Fruit fly (Drosophila melanogaster) whole organism, prepupa: ENCODE results near the gene Eip75B.
A peak's percentile ranks its signal among the peaks of the same experiment; 100 is the strongest.

Experiments
- CG10631 ChIP-seq: fragments of 200-800 bp; sonication (Bioruptor generic); optimal IDR thresholded peaks from 2 replicates; lab custom pipeline; 2016; ENCODE audit warnings: missing biosample characterization, missing genetic modification characterization
- CG10669 ChIP-seq: fragments of 200-800 bp; sonication (Bioruptor generic); optimal IDR thresholded peaks from 3 replicates; lab custom pipeline; 2018; ENCODE audit warnings: missing biosample characterization, mild to moderate bottlenecking, missing genetic modification characterization, moderate library complexity
- CG11294 ChIP-seq: fragments of 200-800 bp; sonication (Bioruptor generic); IDR thresholded peaks from 2 replicates; pipeline ENCODE4 v1.3.6; 2022; ENCODE audit warnings: missing biosample characterization, missing genetic modification characterization
- CG11762 ChIP-seq: fragments of 200-800 bp; sonication (Bioruptor generic); optimal IDR thresholded peaks from 3 replicates; lab custom pipeline; 2016; ENCODE audit warnings: missing biosample characterization, missing genetic modification characterization; ENCODE audit not compliant: insufficient read depth
- CG11902 ChIP-seq: fragments of 200-800 bp; sonication (Bioruptor generic); optimal IDR thresholded peaks from 3 replicates; lab custom pipeline; 2016; ENCODE audit warnings: missing biosample characterization, missing genetic modification characterization
- CG15336 ChIP-seq: fragments of 200-800 bp; sonication (Bioruptor generic); IDR thresholded peaks from 2 replicates; pipeline ENCODE4 v1.3.6; 2022; ENCODE audit warnings: missing biosample characterization, missing genetic modification characterization
- CG1621 ChIP-seq: fragments of 200-800 bp; sonication (Bioruptor generic); optimal IDR thresholded peaks from 3 replicates; lab custom pipeline; 2018; ENCODE audit warnings: missing biosample characterization, mild to moderate bottlenecking, missing genetic modification characterization
- CG16779 ChIP-seq: fragments of 200-800 bp; sonication (Bioruptor generic); optimal IDR thresholded peaks from 3 replicates; lab custom pipeline; 2017; ENCODE audit warnings: missing biosample characterization, mild to moderate bottlenecking, missing genetic modification characterization
- CG3032 ChIP-seq: fragments of 200-800 bp; optimal IDR thresholded peaks from 2 replicates; lab custom pipeline; 2019; ENCODE audit warnings: missing biosample characterization, mild to moderate bottlenecking, missing genetic modification characterization, moderate library complexity
- CG32006 ChIP-seq: fragments of 200-800 bp; sonication (Bioruptor generic); optimal IDR thresholded peaks from 3 replicates; lab custom pipeline; 2017; ENCODE audit warnings: missing biosample characterization, mild to moderate bottlenecking, missing genetic modification characterization
- CG34406 ChIP-seq: fragments of 200-800 bp; sonication (Bioruptor generic); optimal IDR thresholded peaks from 3 replicates; lab custom pipeline; 2016; ENCODE audit warnings: missing biosample characterization, missing genetic modification characterization
- CG3919 ChIP-seq: fragments of 200-800 bp; sonication (Bioruptor generic); optimal IDR thresholded peaks from 3 replicates; lab custom pipeline; 2016; ENCODE audit warnings: missing biosample characterization, missing genetic modification characterization
- CG4318 ChIP-seq: fragments of 200-800 bp; sonication (Bioruptor generic); optimal IDR thresholded peaks from 3 replicates; lab custom pipeline; 2017; ENCODE audit warnings: missing biosample characterization, mild to moderate bottlenecking, missing genetic modification characterization
- CG6163 ChIP-seq: fragments of 200-800 bp; sonication (Bioruptor generic); IDR thresholded peaks from 3 replicates; pipeline ENCODE4 v1.3.6; 2022; ENCODE audit warnings: missing biosample characterization, missing genetic modification characterization
- CG6276 ChIP-seq: fragments of 200-800 bp; sonication (Bioruptor generic); optimal IDR thresholded peaks from 2 replicates; lab custom pipeline; 2017; ENCODE audit warnings: missing biosample characterization, mild to moderate bottlenecking, missing genetic modification characterization
- CG6792 ChIP-seq: fragments of 200-800 bp; sonication (Bioruptor generic); optimal IDR thresholded peaks from 3 replicates; lab custom pipeline; 2016; ENCODE audit warnings: missing biosample characterization, missing genetic modification characterization
- CG6808 ChIP-seq: fragments of 200-800 bp; sonication (Bioruptor generic); optimal IDR thresholded peaks from 3 replicates; lab custom pipeline; 2017; ENCODE audit warnings: missing biosample characterization, missing genetic modification characterization, mild to moderate bottlenecking, moderate library complexity, missing genetic modification reagents
- CG7368 ChIP-seq: fragments of 200-800 bp; sonication (Bioruptor generic); optimal IDR thresholded peaks from 3 replicates; lab custom pipeline; 2016; ENCODE audit warnings: missing biosample characterization, missing genetic modification characterization
- CG8119 ChIP-seq: fragments of 200-800 bp; sonication (Bioruptor generic); IDR thresholded peaks from 3 replicates; pipeline ENCODE4 v1.3.6; 2022; ENCODE audit warnings: missing biosample characterization, missing genetic modification characterization
- CG9139 ChIP-seq: fragments of 200-800 bp; sonication (Bioruptor generic); optimal IDR thresholded peaks from 3 replicates; lab custom pipeline; 2017; ENCODE audit warnings: missing biosample characterization, mild to moderate bottlenecking, missing genetic modification characterization
- Eip75B ChIP-seq: fragments of 200-800 bp; sonication (Bioruptor generic); optimal IDR thresholded peaks from 3 replicates; lab custom pipeline; 2016; ENCODE audit warnings: missing biosample characterization, missing genetic modification characterization
- Eip78C ChIP-seq: fragments of 200-800 bp; sonication (Bioruptor generic); peaks from one replicate; lab custom pipeline; 2016; ENCODE audit warnings: missing biosample characterization, missing genetic modification characterization
- Eip93F ChIP-seq: fragments of 200-800 bp; sonication (Bioruptor generic); optimal IDR thresholded peaks from 2 replicates; lab custom pipeline; 2016; ENCODE audit warnings: missing biosample characterization, mild to moderate bottlenecking, missing genetic modification characterization
- Gug ChIP-seq: fragments of 200-800 bp; sonication (Bioruptor generic); IDR thresholded peaks from 2 replicates; pipeline ENCODE4 v1.3.6; 2022; ENCODE audit warnings: missing biosample characterization, missing genetic modification characterization
- Hr39 ChIP-seq: fragments of 200-800 bp; sonication (Bioruptor generic); optimal IDR thresholded peaks from 2 replicates; lab custom pipeline; 2016; ENCODE audit warnings: missing biosample characterization, missing genetic modification characterization
- Hr4 ChIP-seq: fragments of 200-800 bp; sonication (Bioruptor generic); optimal IDR thresholded peaks from 3 replicates; lab custom pipeline; 2016; ENCODE audit warnings: missing biosample characterization, missing genetic modification characterization
- Lpt ChIP-seq: fragments of 200-800 bp; sonication (Bioruptor generic); optimal IDR thresholded peaks from 3 replicates; lab custom pipeline; 2016; ENCODE audit warnings: missing biosample characterization, missing genetic modification characterization
- OdsH ChIP-seq: fragments of 200-800 bp; sonication (Bioruptor generic); optimal IDR thresholded peaks from 3 replicates; lab custom pipeline; 2016; ENCODE audit warnings: missing biosample characterization, missing genetic modification characterization
- Smox ChIP-seq: fragments of 200-800 bp; sonication (Bioruptor generic); optimal IDR thresholded peaks from 3 replicates; lab custom pipeline; 2016; ENCODE audit warnings: missing biosample characterization, missing genetic modification characterization
- Sox102F ChIP-seq: fragments of 200-800 bp; sonication (Bioruptor generic); optimal IDR thresholded peaks from 2 replicates; lab custom pipeline; 2016; ENCODE audit warnings: missing biosample characterization, mild to moderate bottlenecking, missing genetic modification characterization
- acj6 ChIP-seq: fragments of 200-800 bp; sonication (Bioruptor generic); optimal IDR thresholded peaks from 3 replicates; lab custom pipeline; 2016; ENCODE audit warnings: missing biosample characterization, missing genetic modification characterization
- dsx ChIP-seq: fragments of 200-800 bp; optimal IDR thresholded peaks from 3 replicates; lab custom pipeline; 2019; ENCODE audit warnings: missing biosample characterization, mild to moderate bottlenecking, missing genetic modification characterization, moderate library complexity; ENCODE audit not compliant: poor library complexity, severe bottlenecking
- eg ChIP-seq: fragments of 200-800 bp; sonication (Bioruptor generic); IDR thresholded peaks from 3 replicates; pipeline ENCODE4 v1.3.6; 2022; ENCODE audit warnings: missing biosample characterization, missing genetic modification characterization
- esn ChIP-seq: fragments of 200-800 bp; sonication (Bioruptor generic); optimal IDR thresholded peaks from 2 replicates; lab custom pipeline; 2016; ENCODE audit warnings: missing biosample characterization, mild to moderate bottlenecking, missing genetic modification characterization, moderate library complexity
- fd59A ChIP-seq: fragments of 200-800 bp; sonication (Bioruptor generic); optimal IDR thresholded peaks from 2 replicates; lab custom pipeline; 2017; ENCODE audit warnings: missing biosample characterization, mild to moderate bottlenecking, missing genetic modification characterization, missing genetic modification reagents
- fkh ChIP-seq: fragments of 200-800 bp; sonication (Bioruptor generic); optimal IDR thresholded peaks from 3 replicates; lab custom pipeline; 2017; ENCODE audit warnings: missing biosample characterization, mild to moderate bottlenecking, missing genetic modification characterization, moderate library complexity
- pdm3 ChIP-seq: fragments of 200-800 bp; sonication (Bioruptor generic); optimal IDR thresholded peaks from 3 replicates; lab custom pipeline; 2016; ENCODE audit warnings: missing biosample characterization, missing genetic modification characterization
- ss ChIP-seq, 2 experiments: fragments of 200-800 bp; sonication (Bioruptor generic); optimal IDR thresholded peaks; 2 replicates in 1 of 2; 3 replicates in 1 of 2; lab custom pipeline; 2017 to 2018; ENCODE audit warnings: mild to moderate bottlenecking in 2 of 2, missing biosample characterization in 2 of 2, missing genetic modification characterization in 2 of 2, moderate library complexity in 1 of 2
- svp ChIP-seq: fragments of 200-800 bp; sonication (Bioruptor generic); peaks from one replicate; lab custom pipeline; 2016; ENCODE audit warnings: missing biosample characterization, missing genetic modification characterization
- vri ChIP-seq: fragments of 200-800 bp; sonication (Bioruptor generic); optimal IDR thresholded peaks from 3 replicates; lab custom pipeline; 2016; ENCODE audit warnings: missing biosample characterization, mild to moderate bottlenecking, missing genetic modification characterization

The Eip75B gene

dm6 chr3L:18025907-18026306, 38.6 kb downstream of the Eip75B start (continued):
- TF ChIP-seq CG10669 (GFP tag; lab: Kevin White, UChicago) (no peak), OdsH (no peak), CG6792 (GFP tag; lab: Kevin White, UChicago) (no peak), Eip93F (GFP tag; lab: Kevin White, UChicago) (no peak), dsx (GFP tag; lab: Kevin White, UChicago) (no peak), Gug (no peak), CG3032 (tag; lab: Kevin White, UChicago) (no peak), fd59A (no peak), CG1621 (no peak), CG4318 (GFP tag; lab: Kevin White, UChicago) (no peak), Hr39 (GFP tag; lab: Kevin White, UChicago) (no peak), svp (no peak), Smox (GFP tag; lab: Kevin White, UChicago) (no peak), CG11902 (GFP tag; lab: Kevin White, UChicago) (no peak), pdm3 (GFP tag; lab: Kevin White, UChicago) (no peak), Eip75B (GFP tag; lab: Kevin White, UChicago) (no peak), CG7368 (GFP tag; lab: Kevin White, UChicago) (no peak), Hr4 (GFP tag; lab: Kevin White, UChicago) (no peak), acj6 (GFP tag; lab: Kevin White, UChicago) (no peak), CG11762 (GFP tag; lab: Kevin White, UChicago) (no peak), Sox102F (GFP tag; lab: Kevin White, UChicago) (no peak), CG15336 (no peak), CG3919 (GFP tag; lab: Kevin White, UChicago) (no peak), ss (GFP tag; optimal IDR thresholded peaks at IDR 0.05; lab: Kevin White, UChicago) (no peak), esn (peak; percentile 8), CG6808 (GFP tag; lab: Kevin White, UChicago) (no peak)

dm6 chr3L:18024589-18024988, 39.9 kb downstream of the Eip75B start:
- TF ChIP-seq CG32006 (GFP tag; lab: Kevin White, UChicago): no peak
- peak; percentile 52 for TF ChIP-seq vri
- no peak for TF ChIP-seq CG16779 (tag; lab: Kevin White, UChicago)

- no peak for TF ChIP-seq CG11294 (GFP tag; lab: Robert Waterston, UW)
- TF ChIP-seq CG3032 (tag; lab: Kevin White, UChicago): no peak
- peak; percentile 7 for TF ChIP-seq CG32006 (GFP tag; lab: Kevin White, UChicago)
- peak; percentile 4 for TF ChIP-seq vri
- TF ChIP-seq, all 60 proteins: peak for 2
Measured at dm6 chr3L:18023622-18024021, 40.9 kb downstream of the Eip75B start.

dm6 chr3L:18022479-18022950, 42.0 kb downstream of the Eip75B start:
- peak; percentile 55 for TF ChIP-seq Eip78C
- TF ChIP-seq fkh (GFP tag; lab: Kevin White, UChicago): peak; percentile 90
- peak; percentile 87 for TF ChIP-seq svp
- peak; percentile 62 for TF ChIP-seq vri
- TF ChIP-seq CG9139: no peak
- no peak for TF ChIP-seq ss (GFP tag; optimal IDR thresholded peaks at IDR 0.05; lab: Kevin White, UChicago)

dm6 chr3L:18021886-18022285, 42.6 kb downstream of the Eip75B start:
- peak; percentile 64 for TF ChIP-seq CG6163 (GFP tag; lab: Robert Waterston, UW)
- 0 out of 3 replicates have a peak, but pooled peaks have one; percentile 27 for TF ChIP-seq CG8119 (GFP tag; lab: Robert Waterston, UW)
- TF ChIP-seq Gug: peak; percentile 50
- no peak for TF ChIP-seq Lpt (GFP tag; lab: Kevin White, UChicago)
- TF ChIP-seq ss (GFP tag; optimal IDR thresholded peaks at IDR 0.05; lab: Kevin White, UChicago): no peak
- TF ChIP-seq CG11902 (GFP tag; lab: Kevin White, UChicago): peak; percentile 17
- TF ChIP-seq Sox102F (GFP tag; lab: Kevin White, UChicago): no peak
- TF ChIP-seq Eip75B (GFP tag; lab: Kevin White, UChicago): peak; percentile 26
- peak; percentile 24 for TF ChIP-seq CG6276 (GFP tag; lab: Kevin White, UChicago)
- TF ChIP-seq Hr4 (GFP tag; lab: Kevin White, UChicago): peak; percentile 32
- TF ChIP-seq CG10631 (GFP tag; lab: Kevin White, UChicago): peak; percentile 8
- no peak for TF ChIP-seq CG34406 (GFP tag; lab: Kevin White, UChicago)
- peak; percentile 20 for TF ChIP-seq CG6808 (GFP tag; lab: Kevin White, UChicago)
- peak; percentile 33 for TF ChIP-seq CG32006 (GFP tag; lab: Kevin White, UChicago)
- peak; percentile 78 for TF ChIP-seq eg (GFP tag; lab: Robert Waterston, UW)
- TF ChIP-seq CG11294 (GFP tag; lab: Robert Waterston, UW): no peak
- TF ChIP-seq CG3919 (GFP tag; lab: Kevin White, UChicago): peak; percentile 27
- peak; percentile 17 for TF ChIP-seq OdsH
